Fruit fly (Drosophila melanogaster) whole organism, adult: ENCODE results near the gene Kap-alpha1.

Source experiments
- CG11617 ChIP-seq: fragments of 200-800 bp; sonication (Bioruptor generic); optimal IDR thresholded peaks from 2 replicates; lab custom pipeline; 2017; ENCODE audit warnings: mild to moderate bottlenecking, missing biosample characterization, missing genetic modification reagents, missing genetic modification characterization
- CG12768 ChIP-seq: fragments of 200-800 bp; sonication (Bioruptor generic); optimal IDR thresholded peaks from 2 replicates; lab custom pipeline; 2017; ENCODE audit warnings: missing biosample characterization, missing genetic modification characterization, mild to moderate bottlenecking, moderate library complexity, missing genetic modification reagents
- CG14711 ChIP-seq: fragments of 200-800 bp; sonication (Bioruptor generic); optimal IDR thresholded peaks from 2 replicates; lab custom pipeline; 2018; ENCODE audit warnings: missing biosample characterization, mild to moderate bottlenecking, missing genetic modification characterization, moderate library complexity
- CG1620 ChIP-seq: fragments of 200-800 bp; sonication (Bioruptor generic); optimal IDR thresholded peaks from 2 replicates; lab custom pipeline; 2016; ENCODE audit warnings: missing biosample characterization, missing genetic modification characterization
- CG33017 ChIP-seq: fragments of 200-800 bp; sonication (Bioruptor generic); optimal IDR thresholded peaks from 2 replicates; lab custom pipeline; 2018; ENCODE audit warnings: missing biosample characterization, mild to moderate bottlenecking, missing genetic modification characterization, moderate library complexity
- CG5204 ChIP-seq: fragments of 200-800 bp; sonication (Bioruptor generic); optimal IDR thresholded peaks from 2 replicates; lab custom pipeline; 2016; ENCODE audit warnings: missing biosample characterization, missing genetic modification characterization
- CG7101 ChIP-seq: fragments of 200-800 bp; sonication (Bioruptor generic); optimal IDR thresholded peaks from 2 replicates; lab custom pipeline; 2018; ENCODE audit warnings: missing biosample characterization, mild to moderate bottlenecking, missing genetic modification characterization, moderate library complexity
- Clk ChIP-seq: fragments of 200-800 bp; sonication (Bioruptor generic); optimal IDR thresholded peaks from 2 replicates; lab custom pipeline; 2017; ENCODE audit warnings: missing biosample characterization, missing genetic modification characterization
- Crg-1 ChIP-seq: fragments of 200-800 bp; sonication (Bioruptor generic); optimal IDR thresholded peaks from 2 replicates; lab custom pipeline; 2016; ENCODE audit warnings: missing biosample characterization, missing genetic modification characterization
- Hr96 ChIP-seq: fragments of 200-800 bp; sonication (Bioruptor generic); optimal IDR thresholded peaks from 2 replicates; lab custom pipeline; 2016; ENCODE audit warnings: missing biosample characterization, missing genetic modification characterization
- bab1 ChIP-seq: fragments of 200-800 bp; sonication (Bioruptor generic); optimal IDR thresholded peaks from 3 replicates; lab custom pipeline; 2019; ENCODE audit warnings: missing biosample characterization, mild to moderate bottlenecking, missing genetic modification characterization, moderate library complexity
- cnc ChIP-seq, 2 experiments: fragments of >200 bp; optimal IDR thresholded peaks; 2 replicates each; lab custom pipeline; 2017
- kay ChIP-seq: fragments of 200-800 bp; sonication (Bioruptor generic); peaks from one replicate; lab custom pipeline; 2016; ENCODE audit warnings: missing biosample characterization, missing genetic modification characterization, borderline replicate concordance
- pad ChIP-seq: fragments of 200-800 bp; sonication (Bioruptor generic); optimal IDR thresholded peaks from 3 replicates; lab custom pipeline; 2017; ENCODE audit warnings: missing biosample characterization, missing genetic modification characterization, mild to moderate bottlenecking, moderate library complexity, missing genetic modification reagents

DNA sequence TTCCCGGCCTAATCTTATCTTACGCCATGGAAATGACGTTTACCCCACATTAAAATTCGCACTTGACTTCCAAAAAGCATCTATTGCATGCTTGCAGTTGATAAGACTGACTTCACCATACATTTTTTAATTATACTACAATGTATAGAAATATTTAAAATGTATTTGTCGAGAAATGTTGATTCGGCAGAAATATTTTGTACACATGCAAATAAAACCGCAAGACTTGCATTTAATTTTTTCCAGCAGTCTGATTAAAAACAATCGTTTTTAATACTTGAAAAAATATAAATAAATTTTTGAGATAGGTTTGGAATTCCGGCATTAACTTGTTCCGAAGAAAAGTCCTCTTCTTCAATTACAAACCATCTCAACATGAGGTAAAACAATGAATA, 38.9 kb downstream of the Kap-alpha1 start:
- TF ChIP-seq CG33017 (tag; lab: Kevin White, UChicago) (no peak), CG12768 (GFP tag; lab: Kevin White, UChicago) (no peak), bab1 (GFP tag; lab: Kevin White, UChicago) (no peak), CG14711 (no peak), CG5204 (no peak), CG1620 (GFP tag; lab: Kevin White, UChicago) (no peak), pad (GFP tag; lab: Kevin White, UChicago) (no peak), CG7101 (tag; lab: Kevin White, UChicago) (no peak), Clk (no peak), Hr96 (GFP tag; lab: Kevin White, UChicago) (no peak), cnc (optimal IDR thresholded peaks at IDR 0.05; lab: Kevin White, UChicago) (no peak), kay (no peak), CG11617 (GFP tag; lab: Kevin White, UChicago) (no peak), Crg-1 (GFP tag; lab: Kevin White, UChicago) (no peak)
